Fruit fly (Drosophila melanogaster): ENCODE data around the gene Mipp1.
A peak's percentile ranks its signal among the peaks of the same experiment; 100 is the strongest.

Gene Mipp1

DNA sequence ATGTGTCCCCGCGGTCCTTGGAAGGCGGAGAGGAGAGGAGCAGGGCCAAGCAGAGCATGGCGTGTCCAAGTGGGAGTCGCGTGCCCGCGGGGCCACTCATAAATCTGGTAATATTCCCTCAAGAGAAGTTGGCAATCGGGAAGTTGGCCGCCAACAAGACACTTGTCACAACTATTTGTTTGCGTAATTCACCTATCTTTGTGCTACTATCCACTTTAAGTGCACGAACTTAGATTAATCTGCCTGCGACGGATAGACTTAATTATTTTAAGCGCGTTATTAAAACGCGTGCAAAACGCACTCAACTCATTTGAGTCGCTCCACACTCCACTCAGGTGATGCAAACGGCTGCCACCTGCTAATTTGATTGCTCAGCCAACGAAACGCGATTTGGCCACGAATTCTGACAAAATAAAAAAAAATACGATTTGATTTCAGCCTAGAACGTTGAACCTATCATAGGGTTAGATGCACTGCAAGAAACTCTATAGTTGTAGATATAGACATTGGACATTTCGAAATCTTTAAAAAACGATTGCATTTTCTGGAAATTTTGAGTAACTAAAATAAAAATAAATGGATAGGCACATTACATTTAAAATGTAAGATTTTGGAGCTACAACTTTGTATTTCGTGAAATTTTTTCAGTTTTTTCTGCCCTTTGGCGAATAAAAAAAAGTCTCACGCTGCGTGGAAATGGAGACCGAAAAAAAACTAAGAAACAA, 2.0 kb downstream of the Mipp1 start (continued):
- peak; percentile 59 for TF ChIP-seq Bteb2 (GFP tag; optimal IDR thresholded peaks at IDR 0.05)
- TF ChIP-seq al (GFP tag; IDR thresholded peaks at IDR 0.05) = peak; percentile 77
- no peak for TF ChIP-seq gce (GFP tag; IDR thresholded peaks at IDR 0.05)
- no peak for TF ChIP-seq da (GFP tag; optimal IDR thresholded peaks at IDR 0.05)
- peak; percentile 73 for TF ChIP-seq z (GFP tag; IDR thresholded peaks at IDR 0.05)
- TF ChIP-seq tna (GFP tag; IDR thresholded peaks at IDR 0.05; ENCODE audit: partially characterized antibody) = no peak
- TF ChIP-seq NC2α (GFP tag; optimal IDR thresholded peaks at IDR 0.05) = no peak
- peak; percentile 51 for TF ChIP-seq Blimp-1 (GFP tag; optimal IDR thresholded peaks at IDR 0.05)
- no peak for TF ChIP-seq pzg (GFP tag; optimal IDR thresholded peaks at IDR 0.05)
- no peak for TF ChIP-seq onecut (GFP tag; IDR thresholded peaks at IDR 0.05)
- no peak for TF ChIP-seq mld (GFP tag; IDR thresholded peaks at IDR 0.05; ENCODE audit: partially characterized antibody)
- TF ChIP-seq eve (GFP tag; optimal IDR thresholded peaks at IDR 0.05) = peak in 1 of 2 experiments; percentile 45
- TF ChIP-seq CG5180 (GFP tag; optimal IDR thresholded peaks at IDR 0.05) = no peak
- peak; percentile 55 for TF ChIP-seq bab2 (GFP tag; optimal IDR thresholded peaks at IDR 0.05)
- TF ChIP-seq lmd (GFP tag; IDR thresholded peaks at IDR 0.05) = peak; percentile 75
- TF ChIP-seq CG8944 (GFP tag; optimal IDR thresholded peaks at IDR 0.05) = no peak
- no peak for TF ChIP-seq tup (GFP tag; optimal IDR thresholded peaks at IDR 0.05)
- TF ChIP-seq sens (GFP tag) = peak; percentile 87
- TF ChIP-seq Dref (GFP tag; IDR thresholded peaks at IDR 0.05) = no peak
- TF ChIP-seq dati (GFP tag; IDR thresholded peaks at IDR 0.05) = no peak
- TF ChIP-seq CG13123 (GFP tag; optimal IDR thresholded peaks at IDR 0.05) = no peak
- no peak for TF ChIP-seq CG7745 (tag; optimal IDR thresholded peaks at IDR 0.05)

dm6 chr3L:16569456-16569855, 3.7 kb downstream of the Mipp1 start:
- TF ChIP-seq CG14860 (GFP tag; IDR thresholded peaks at IDR 0.05; ENCODE audit: partially characterized antibody) (no peak), grau (tag; optimal IDR thresholded peaks at IDR 0.05) (no peak), CG12769 (tag; optimal IDR thresholded peaks at IDR 0.05) (peak; percentile 96), Antp (GFP tag; optimal IDR thresholded peaks at IDR 0.05) (no peak), CG3163 (GFP tag; optimal IDR thresholded peaks at IDR 0.05) (no peak), YL-1 (GFP tag; optimal IDR thresholded peaks at IDR 0.05) (no peak), CG6175 (GFP tag; IDR thresholded peaks at IDR 0.05) (no peak), Hr78 (GFP tag; optimal IDR thresholded peaks at IDR 0.05) (peak in 1 of 2 experiments; percentile 69), sens-2 (GFP tag; IDR thresholded peaks at IDR 0.05) (no peak), CG17829 (tag; optimal IDR thresholded peaks at IDR 0.05) (no peak), hkb (optimal IDR thresholded peaks at IDR 0.05) (no peak), hkb (GFP tag; IDR thresholded peaks at IDR 0.05) (no peak), dati (GFP tag; IDR thresholded peaks at IDR 0.05) (no peak), sens (GFP tag) (peak; percentile 26), Lpt (GFP tag; optimal IDR thresholded peaks at IDR 0.05) (no peak), BtbVII (GFP tag; optimal IDR thresholded peaks at IDR 0.05) (no peak), kni (GFP tag; optimal IDR thresholded peaks at IDR 0.05) (peak; percentile 48), Kr (GFP tag; optimal IDR thresholded peaks at IDR 0.05) (no peak), CG10431 (GFP tag; optimal IDR thresholded peaks at IDR 0.05) (no peak), CG13624 (GFP tag; optimal IDR thresholded peaks at IDR 0.05) (no peak), sd (tag; optimal IDR thresholded peaks at IDR 0.05) (peak; percentile 95), ftz-f1 (GFP tag; optimal IDR thresholded peaks at IDR 0.05) (peak; percentile 75), CG4328 (GFP tag; optimal IDR thresholded peaks at IDR 0.05) (peak; percentile 13), Optix (GFP tag; IDR thresholded peaks at IDR 0.05) (no peak), Ssrp (tag; optimal IDR thresholded peaks at IDR 0.05) (no peak), Asciz (GFP tag; optimal IDR thresholded peaks at IDR 0.05) (no peak), Camta (GFP tag; optimal IDR thresholded peaks at IDR 0.05) (no peak), CG8281 (tag; optimal IDR thresholded peaks at IDR 0.05) (peak; percentile 7), cg (GFP tag; optimal IDR thresholded peaks at IDR 0.05) (no peak), en (GFP tag; optimal IDR thresholded peaks at IDR 0.05) (no peak)
